Fruit fly (Drosophila melanogaster) S2 (cell line): ENCODE results near the gene CG9928.

Experiments
- CG8478 ChIP-seq: fragments of >200 bp; optimal IDR thresholded peaks from 2 replicates; lab custom pipeline; 2018
- CTCF ChIP-seq, 2 experiments: fragments of >200 bp; optimal IDR thresholded peaks; 2 replicates each; lab custom pipeline; 2018

dm6 chr2L:13179095-13179494, 36.4 kb upstream of the CG9928 start, which contains the start of gene Alg7:
- TF ChIP-seq CG8478 (lab: Kevin White, UChicago) (no peak), CTCF (optimal IDR thresholded peaks at IDR 0.05; lab: Kevin White, UChicago) (no peak)
